Fruit fly (Drosophila melanogaster): Measurements from ENCODE around the gene Atg8a.

DNA sequence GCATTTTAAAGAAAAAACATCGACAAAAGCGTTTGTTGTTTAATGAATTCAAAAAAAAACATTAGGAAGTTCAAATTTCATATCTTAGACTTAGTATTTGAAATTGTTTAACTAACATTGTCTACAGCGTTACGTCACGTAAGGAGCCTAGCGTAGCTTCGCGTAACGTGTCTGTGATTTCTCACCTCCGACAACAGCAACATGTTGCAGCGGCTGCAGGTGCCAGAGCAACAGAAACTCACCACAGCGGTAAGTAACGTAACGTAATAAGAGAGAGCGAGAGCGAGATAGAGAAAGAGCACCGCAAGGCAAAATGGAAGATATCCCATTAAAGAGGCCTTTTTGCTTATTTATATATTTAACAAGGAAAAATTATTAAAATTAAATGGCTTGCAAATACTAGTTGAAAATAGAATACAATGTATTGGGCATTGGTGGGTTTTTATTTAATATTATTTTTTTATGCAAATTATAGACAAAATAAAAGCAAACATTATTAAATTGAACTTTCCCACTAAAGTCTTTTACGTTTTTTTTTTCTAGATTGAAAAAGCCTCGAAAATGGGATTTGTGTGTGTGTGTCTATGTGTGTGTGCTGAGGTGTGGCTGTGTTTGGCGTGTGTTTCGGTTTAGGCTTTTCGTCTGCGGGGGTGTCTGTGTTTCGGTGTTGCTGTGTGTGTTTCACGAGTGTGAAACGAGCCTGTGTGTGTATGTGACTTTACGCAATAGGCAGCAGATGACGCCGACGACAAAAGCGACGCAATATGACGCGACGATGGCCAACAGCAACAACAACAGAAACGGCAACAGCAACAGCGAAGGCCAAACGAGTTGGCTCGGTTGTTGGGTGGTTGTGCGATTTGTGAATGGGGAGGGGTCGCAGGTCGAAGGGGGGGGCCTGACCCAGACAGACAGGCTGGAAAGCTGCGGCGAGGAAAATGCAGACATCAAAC lies 37.9 kb downstream of the Atg8a start:
- TF ChIP-seq EcR (GFP tag; optimal IDR thresholded peaks at IDR 0.05) (no peak), CG17806 (tag; optimal IDR thresholded peaks at IDR 0.05) (no peak), CG12605 (GFP tag; IDR thresholded peaks at IDR 0.05) (no peak), CG13204 (GFP tag; optimal IDR thresholded peaks at IDR 0.05) (no peak), D1 (tag; optimal IDR thresholded peaks at IDR 0.05) (no peak), gl (tag; optimal IDR thresholded peaks at IDR 0.05) (no peak), Pif1A (GFP tag; optimal IDR thresholded peaks at IDR 0.05) (no peak), Snoo (tag; optimal IDR thresholded peaks at IDR 0.05) (no peak), CG34367 (tag; optimal IDR thresholded peaks at IDR 0.05) (no peak), CG4496 (GFP tag; IDR thresholded peaks at IDR 0.05) (no peak), Pif1B (GFP tag; optimal IDR thresholded peaks at IDR 0.05) (no peak), CG15710 (tag; optimal IDR thresholded peaks at IDR 0.05) (no peak), CG9948 (tag; optimal IDR thresholded peaks at IDR 0.05) (no peak), CG8159 (tag; optimal IDR thresholded peaks at IDR 0.05) (no peak)

Measured in whole organism, pupa.